Fruit fly (Drosophila melanogaster) whole organism, prepupa: ENCODE results near the gene Rab6.

ENCODE experiments used
- Blimp-1 ChIP-seq: fragments of 200-800 bp; sonication (Bioruptor generic); optimal IDR thresholded peaks from 3 replicates; lab custom pipeline; 2017; ENCODE audit warnings: missing biosample characterization, missing genetic modification characterization, mild to moderate bottlenecking, moderate library complexity, missing genetic modification reagents
- CG11294 ChIP-seq: fragments of 200-800 bp; sonication (Bioruptor generic); IDR thresholded peaks from 2 replicates; pipeline ENCODE4 v1.3.6; 2022; ENCODE audit warnings: missing biosample characterization, missing genetic modification characterization
- CG11902 ChIP-seq: fragments of 200-800 bp; sonication (Bioruptor generic); optimal IDR thresholded peaks from 3 replicates; lab custom pipeline; 2016; ENCODE audit warnings: missing biosample characterization, missing genetic modification characterization
- CG16779 ChIP-seq: fragments of 200-800 bp; sonication (Bioruptor generic); optimal IDR thresholded peaks from 3 replicates; lab custom pipeline; 2017; ENCODE audit warnings: missing biosample characterization, mild to moderate bottlenecking, missing genetic modification characterization
- CG3032 ChIP-seq: fragments of 200-800 bp; optimal IDR thresholded peaks from 2 replicates; lab custom pipeline; 2019; ENCODE audit warnings: missing biosample characterization, mild to moderate bottlenecking, missing genetic modification characterization, moderate library complexity
- CG32006 ChIP-seq: fragments of 200-800 bp; sonication (Bioruptor generic); optimal IDR thresholded peaks from 3 replicates; lab custom pipeline; 2017; ENCODE audit warnings: missing biosample characterization, mild to moderate bottlenecking, missing genetic modification characterization
- CG3919 ChIP-seq: fragments of 200-800 bp; sonication (Bioruptor generic); optimal IDR thresholded peaks from 3 replicates; lab custom pipeline; 2016; ENCODE audit warnings: missing biosample characterization, missing genetic modification characterization
- CG6163 ChIP-seq: fragments of 200-800 bp; sonication (Bioruptor generic); IDR thresholded peaks from 3 replicates; pipeline ENCODE4 v1.3.6; 2022; ENCODE audit warnings: missing biosample characterization, missing genetic modification characterization
- CG6276 ChIP-seq: fragments of 200-800 bp; sonication (Bioruptor generic); optimal IDR thresholded peaks from 2 replicates; lab custom pipeline; 2017; ENCODE audit warnings: missing biosample characterization, mild to moderate bottlenecking, missing genetic modification characterization
- CG6808 ChIP-seq: fragments of 200-800 bp; sonication (Bioruptor generic); optimal IDR thresholded peaks from 3 replicates; lab custom pipeline; 2017; ENCODE audit warnings: missing biosample characterization, missing genetic modification characterization, mild to moderate bottlenecking, moderate library complexity, missing genetic modification reagents
- CG6854 ChIP-seq: fragments of 200-800 bp; sonication (Bioruptor generic); optimal IDR thresholded peaks from 2 replicates; lab custom pipeline; 2017; ENCODE audit warnings: missing biosample characterization, mild to moderate bottlenecking, missing genetic modification characterization
- CG7368 ChIP-seq: fragments of 200-800 bp; sonication (Bioruptor generic); optimal IDR thresholded peaks from 3 replicates; lab custom pipeline; 2016; ENCODE audit warnings: missing biosample characterization, missing genetic modification characterization
- CG8119 ChIP-seq: fragments of 200-800 bp; sonication (Bioruptor generic); IDR thresholded peaks from 3 replicates; pipeline ENCODE4 v1.3.6; 2022; ENCODE audit warnings: missing biosample characterization, missing genetic modification characterization
- CG8319 ChIP-seq: fragments of 200-800 bp; sonication (Bioruptor generic); optimal IDR thresholded peaks from 3 replicates; lab custom pipeline; 2016; ENCODE audit warnings: missing biosample characterization, missing genetic modification characterization
- CG8632 ChIP-seq: fragments of 200-800 bp; sonication (Bioruptor generic); optimal IDR thresholded peaks from 3 replicates; lab custom pipeline; 2016; ENCODE audit warnings: missing biosample characterization, missing genetic modification characterization
- CG9139 ChIP-seq: fragments of 200-800 bp; sonication (Bioruptor generic); optimal IDR thresholded peaks from 3 replicates; lab custom pipeline; 2017; ENCODE audit warnings: missing biosample characterization, mild to moderate bottlenecking, missing genetic modification characterization
- Eip75B ChIP-seq: fragments of 200-800 bp; sonication (Bioruptor generic); optimal IDR thresholded peaks from 3 replicates; lab custom pipeline; 2016; ENCODE audit warnings: missing biosample characterization, missing genetic modification characterization
- Eip78C ChIP-seq: fragments of 200-800 bp; sonication (Bioruptor generic); peaks from one replicate; lab custom pipeline; 2016; ENCODE audit warnings: missing biosample characterization, missing genetic modification characterization
- Eip93F ChIP-seq: fragments of 200-800 bp; sonication (Bioruptor generic); optimal IDR thresholded peaks from 2 replicates; lab custom pipeline; 2016; ENCODE audit warnings: missing biosample characterization, mild to moderate bottlenecking, missing genetic modification characterization
- Ets21C ChIP-seq: fragments of 200-800 bp; sonication (Bioruptor generic); optimal IDR thresholded peaks from 3 replicates; lab custom pipeline; 2016; ENCODE audit warnings: missing biosample characterization, missing genetic modification characterization
- Ets96B ChIP-seq: fragments of 200-800 bp; optimal IDR thresholded peaks from 2 replicates; lab custom pipeline; 2019; ENCODE audit warnings: missing biosample characterization, mild to moderate bottlenecking, missing genetic modification characterization, moderate library complexity
- Hr38 ChIP-seq: sonication (Bioruptor generic); optimal IDR thresholded peaks from 2 replicates; lab custom pipeline; 2016; ENCODE audit warnings: missing biosample characterization, missing genetic modification characterization
- Hr39 ChIP-seq: fragments of 200-800 bp; sonication (Bioruptor generic); optimal IDR thresholded peaks from 2 replicates; lab custom pipeline; 2016; ENCODE audit warnings: missing biosample characterization, missing genetic modification characterization
- Lpt ChIP-seq: fragments of 200-800 bp; sonication (Bioruptor generic); optimal IDR thresholded peaks from 3 replicates; lab custom pipeline; 2016; ENCODE audit warnings: missing biosample characterization, missing genetic modification characterization
- Met ChIP-seq: fragments of 200-800 bp; sonication (Bioruptor generic); optimal IDR thresholded peaks from 3 replicates; lab custom pipeline; 2016; ENCODE audit warnings: missing biosample characterization, missing genetic modification characterization
- Sox102F ChIP-seq: fragments of 200-800 bp; sonication (Bioruptor generic); optimal IDR thresholded peaks from 2 replicates; lab custom pipeline; 2016; ENCODE audit warnings: missing biosample characterization, mild to moderate bottlenecking, missing genetic modification characterization
- achi ChIP-seq: fragments of 200-800 bp; sonication (Bioruptor generic); optimal IDR thresholded peaks from 3 replicates; lab custom pipeline; 2016; ENCODE audit warnings: missing biosample characterization, missing genetic modification characterization
- cyc ChIP-seq: fragments of 200-800 bp; sonication (Bioruptor generic); optimal IDR thresholded peaks from 3 replicates; lab custom pipeline; 2016; ENCODE audit warnings: missing biosample characterization, missing genetic modification characterization
- dac ChIP-seq: fragments of 200-800 bp; sonication (Bioruptor generic); optimal IDR thresholded peaks from 2 replicates; lab custom pipeline; 2017; ENCODE audit warnings: missing biosample characterization, mild to moderate bottlenecking, missing genetic modification characterization
- dsx ChIP-seq: fragments of 200-800 bp; optimal IDR thresholded peaks from 3 replicates; lab custom pipeline; 2019; ENCODE audit warnings: missing biosample characterization, mild to moderate bottlenecking, missing genetic modification characterization, moderate library complexity; ENCODE audit not compliant: poor library complexity, severe bottlenecking
- eg ChIP-seq: fragments of 200-800 bp; sonication (Bioruptor generic); IDR thresholded peaks from 3 replicates; pipeline ENCODE4 v1.3.6; 2022; ENCODE audit warnings: missing biosample characterization, missing genetic modification characterization
- esn ChIP-seq: fragments of 200-800 bp; sonication (Bioruptor generic); optimal IDR thresholded peaks from 2 replicates; lab custom pipeline; 2016; ENCODE audit warnings: missing biosample characterization, mild to moderate bottlenecking, missing genetic modification characterization, moderate library complexity
- fd59A ChIP-seq: fragments of 200-800 bp; sonication (Bioruptor generic); optimal IDR thresholded peaks from 2 replicates; lab custom pipeline; 2017; ENCODE audit warnings: missing biosample characterization, mild to moderate bottlenecking, missing genetic modification characterization, missing genetic modification reagents
- fd85E ChIP-seq: fragments of 200-800 bp; sonication (Bioruptor generic); optimal IDR thresholded peaks from 3 replicates; lab custom pipeline; 2016; ENCODE audit warnings: missing biosample characterization, missing genetic modification characterization
- fkh ChIP-seq: fragments of 200-800 bp; sonication (Bioruptor generic); optimal IDR thresholded peaks from 3 replicates; lab custom pipeline; 2017; ENCODE audit warnings: missing biosample characterization, mild to moderate bottlenecking, missing genetic modification characterization, moderate library complexity
- lz ChIP-seq: fragments of 200-800 bp; sonication (Bioruptor generic); optimal IDR thresholded peaks from 3 replicates; lab custom pipeline; 2016; ENCODE audit warnings: missing biosample characterization, missing genetic modification characterization
- net ChIP-seq: fragments of 200-800 bp; sonication (Bioruptor generic); optimal IDR thresholded peaks from 3 replicates; lab custom pipeline; 2016; ENCODE audit warnings: missing biosample characterization, missing genetic modification characterization
- salr ChIP-seq, 2 experiments: fragments of 200-800 bp; sonication (Bioruptor generic); optimal IDR thresholded peaks; 3 replicates each; lab custom pipeline; 2016 to 2018; ENCODE audit warnings: missing biosample characterization in 2 of 2, missing genetic modification characterization in 2 of 2, mild to moderate bottlenecking in 1 of 2
- spab ChIP-seq: fragments of 200-800 bp; sonication (Bioruptor generic); optimal IDR thresholded peaks from 2 replicates; lab custom pipeline; 2017; ENCODE audit warnings: missing biosample characterization, mild to moderate bottlenecking, missing genetic modification characterization, missing genetic modification reagents
- ss ChIP-seq, 2 experiments: fragments of 200-800 bp; sonication (Bioruptor generic); optimal IDR thresholded peaks; 2 replicates in 1 of 2; 3 replicates in 1 of 2; lab custom pipeline; 2017 to 2018; ENCODE audit warnings: mild to moderate bottlenecking in 2 of 2, missing biosample characterization in 2 of 2, missing genetic modification characterization in 2 of 2, moderate library complexity in 1 of 2
- svp ChIP-seq: fragments of 200-800 bp; sonication (Bioruptor generic); peaks from one replicate; lab custom pipeline; 2016; ENCODE audit warnings: missing biosample characterization, missing genetic modification characterization
- vri ChIP-seq: fragments of 200-800 bp; sonication (Bioruptor generic); optimal IDR thresholded peaks from 3 replicates; lab custom pipeline; 2016; ENCODE audit warnings: missing biosample characterization, mild to moderate bottlenecking, missing genetic modification characterization

Rab6 gene

dm6 chr2L:12075850-12076249 is 33.1 kb downstream of the Rab6 start, which contains the start of gene CG14947 (continued):
- TF ChIP-seq CG6854 (GFP tag; lab: Kevin White, UChicago) (no peak), Met (GFP tag; lab: Kevin White, UChicago) (peak; percentile 17), salr (GFP tag; optimal IDR thresholded peaks at IDR 0.05; lab: Kevin White, UChicago) (no peak), Lpt (no peak), svp (GFP tag; lab: Kevin White, UChicago) (no peak), CG8319 (GFP tag; lab: Kevin White, UChicago) (no peak), fkh (no peak), CG3032 (tag; lab: Kevin White, UChicago) (no peak), esn (peak; percentile 26), ss (GFP tag; optimal IDR thresholded peaks at IDR 0.05; lab: Kevin White, UChicago) (peak; percentile 21 to 39), CG11902 (no peak), cyc (GFP tag; lab: Kevin White, UChicago) (no peak), CG16779 (tag; lab: Kevin White, UChicago) (no peak), CG7368 (no peak), Eip75B (GFP tag; lab: Kevin White, UChicago) (peak; percentile 34), CG6276 (GFP tag; lab: Kevin White, UChicago) (no peak), CG6163 (GFP tag; lab: Robert Waterston, UW) (no peak; the same call in 2 of the 3 replicates), vri (no peak), Hr39 (GFP tag; lab: Kevin White, UChicago) (peak; percentile 22), Ets96B (tag; lab: Kevin White, UChicago) (no peak), CG3919 (peak; percentile 2)

dm6 chr2L:12066617-12067251 is 42.2 kb downstream of the Rab6 start, which contains the start of gene firl:
Gene firl, minus strand, starts transcription at chr2L:12066775.
- TF ChIP-seq Eip78C (GFP tag; lab: Kevin White, UChicago) (peak; percentile 2), CG3032 (tag; lab: Kevin White, UChicago) (no peak), Blimp-1 (GFP tag; lab: Kevin White, UChicago) (peak; percentile 79), Eip75B (GFP tag; lab: Kevin White, UChicago) (no peak), ss (GFP tag; optimal IDR thresholded peaks at IDR 0.05; lab: Kevin White, UChicago) (peak; percentile 39 to 61), CG6808 (GFP tag; lab: Kevin White, UChicago) (peak; percentile 88), dsx (GFP tag; lab: Kevin White, UChicago) (peak; percentile 78)

- TF ChIP-seq vri = peak; percentile 10
- TF ChIP-seq Met (GFP tag; lab: Kevin White, UChicago) = peak; percentile 74
- TF ChIP-seq fd85E (GFP tag; lab: Kevin White, UChicago) = peak; percentile 49
- peak; percentile 43 for TF ChIP-seq Ets21C (GFP tag; lab: Kevin White, UChicago)
- TF ChIP-seq CG6854 (GFP tag; lab: Kevin White, UChicago) = peak; percentile 69
- TF ChIP-seq lz = peak; percentile 66
- TF ChIP-seq CG11294 = peak; percentile 87
- TF ChIP-seq CG8119 (GFP tag; lab: Robert Waterston, UW) = peak; percentile 99
- TF ChIP-seq esn = peak; percentile 87
- TF ChIP-seq CG32006 (GFP tag; lab: Kevin White, UChicago) = peak; percentile 100
- peak; percentile 87 for TF ChIP-seq spab (GFP tag; lab: Kevin White, UChicago)
- TF ChIP-seq eg (GFP tag; lab: Robert Waterston, UW) = peak; percentile 96
- peak; percentile 41 for TF ChIP-seq Hr39 (GFP tag; lab: Kevin White, UChicago)
- TF ChIP-seq Eip93F (GFP tag; lab: Kevin White, UChicago) = peak; percentile 75
- no peak for TF ChIP-seq Hr38 (GFP tag; lab: Kevin White, UChicago)
- no peak for TF ChIP-seq fkh
- TF ChIP-seq CG6163 (GFP tag; lab: Robert Waterston, UW) = peak; percentile 91
- peak; percentile 98 for TF ChIP-seq dac (GFP tag; lab: Kevin White, UChicago)
- TF ChIP-seq Lpt = peak; percentile 97
- peak; percentile 95 for TF ChIP-seq achi (GFP tag; lab: Kevin White, UChicago)
- peak; percentile 76 for TF ChIP-seq fd59A
- TF ChIP-seq salr (GFP tag; optimal IDR thresholded peaks at IDR 0.05; lab: Kevin White, UChicago) = peak; percentile 55 to 98
- peak; percentile 83 for TF ChIP-seq Sox102F (GFP tag; lab: Kevin White, UChicago)
- peak; percentile 85 for TF ChIP-seq CG9139 (GFP tag; lab: Kevin White, UChicago)
- TF ChIP-seq CG6808 (GFP tag; lab: Kevin White, UChicago) = peak; percentile 90
- TF ChIP-seq CG7368 = peak; percentile 84
- TF ChIP-seq cyc (GFP tag; lab: Kevin White, UChicago) = peak; percentile 64
- TF ChIP-seq CG8632 = peak; percentile 89
- TF ChIP-seq CG3919 = peak; percentile 93
- peak; percentile 97 for TF ChIP-seq Eip78C (GFP tag; lab: Kevin White, UChicago)
- TF ChIP-seq CG8319 (GFP tag; lab: Kevin White, UChicago) = peak; percentile 64
- peak; percentile 93 for TF ChIP-seq net
Measured at dm6 chr2L:12065683-12066386, 43.1 kb downstream of the Rab6 start.
